Fruit fly (Drosophila melanogaster) whole organism, embryonic: ENCODE results near the gene CG31230.
A peak's percentile ranks its signal among the peaks of the same experiment; 100 is the strongest.

Experiments
- CG10209 ChIP-seq: fragments of 200-800 bp; sonication (Bioruptor generic); optimal IDR thresholded peaks from 3 replicates; lab custom pipeline; 2017; ENCODE audit warnings: missing biosample characterization, mild to moderate bottlenecking, missing genetic modification characterization, missing genetic modification reagents
- CG10959 ChIP-seq: fragments of 200-800 bp; sonication (Bioruptor generic); IDR thresholded peaks from 2 replicates; pipeline ENCODE4 v1.3.6; 2022; ENCODE audit warnings: missing biosample characterization, missing genetic modification characterization
- CG13624 ChIP-seq: fragments of 200-800 bp; sonication (Bioruptor generic); optimal IDR thresholded peaks from 2 replicates; lab custom pipeline; 2016; ENCODE audit warnings: missing biosample characterization, missing genetic modification characterization
- CG14667 ChIP-seq: fragments of 200-800 bp; sonication (Bioruptor generic); IDR thresholded peaks from 2 replicates; pipeline ENCODE4 v1.3.6; 2022; ENCODE audit warnings: missing biosample characterization, missing genetic modification characterization
- CG2116 ChIP-seq: fragments of 200-800 bp; sonication (Bioruptor generic); optimal IDR thresholded peaks from 3 replicates; lab custom pipeline; 2018; ENCODE audit warnings: missing biosample characterization, mild to moderate bottlenecking, missing genetic modification characterization
- CG2202 ChIP-seq: fragments of 200-800 bp; sonication (Bioruptor generic); optimal IDR thresholded peaks from 2 replicates; lab custom pipeline; 2018; ENCODE audit warnings: missing biosample characterization, mild to moderate bottlenecking, missing genetic modification characterization
- CG43689 ChIP-seq: fragments of 200-800 bp; sonication (Bioruptor generic); IDR thresholded peaks from 2 replicates; pipeline ENCODE4 v1.3.6; 2022; ENCODE audit warnings: missing biosample characterization, missing genetic modification characterization
- H15 ChIP-seq: fragments of 200-800 bp; sonication (Bioruptor generic); IDR thresholded peaks from 3 replicates; pipeline ENCODE4 v1.3.6; 2022; ENCODE audit warnings: missing biosample characterization, missing genetic modification characterization
- Hey ChIP-seq: fragments of 200-800 bp; sonication (Bioruptor generic); optimal IDR thresholded peaks from 3 replicates; lab custom pipeline; 2018; ENCODE audit warnings: missing biosample characterization, mild to moderate bottlenecking, missing genetic modification characterization
- HmgZ ChIP-seq: fragments of 200-800 bp; sonication (Bioruptor generic); optimal IDR thresholded peaks from 2 replicates; lab custom pipeline; 2018; ENCODE audit warnings: missing biosample characterization, mild to moderate bottlenecking, missing genetic modification characterization
- Xbp1 ChIP-seq: fragments of 200-800 bp; sonication (Bioruptor generic); optimal IDR thresholded peaks from 3 replicates; lab custom pipeline; 2016; ENCODE audit warnings: missing biosample characterization, mild to moderate bottlenecking, missing genetic modification characterization
- otp ChIP-seq: fragments of 200-800 bp; sonication (Bioruptor generic); IDR thresholded peaks from 3 replicates; pipeline ENCODE4, ENCODE4 v1.3.6; 2022; ENCODE audit warnings: missing biosample characterization, missing genetic modification characterization
- sr ChIP-seq: fragments of 200-800 bp; sonication (Bioruptor generic); IDR thresholded peaks from 3 replicates; pipeline ENCODE4 v1.3.6; 2022; ENCODE audit warnings: missing biosample characterization, missing genetic modification characterization

- no peak for TF ChIP-seq CG10959 (GFP tag; lab: Robert Waterston, UW)
- no peak for TF ChIP-seq H15 (GFP tag; lab: Robert Waterston, UW)
- no peak for TF ChIP-seq CG14667 (GFP tag; lab: Robert Waterston, UW)
- no peak for TF ChIP-seq CG2116 (GFP tag; lab: Kevin White, UChicago)
- TF ChIP-seq CG13624 (GFP tag; lab: Kevin White, UChicago): no peak
- no peak for TF ChIP-seq HmgZ
- TF ChIP-seq CG2202 (tag; lab: Kevin White, UChicago): no peak
- no peak for TF ChIP-seq sr
- no peak for TF ChIP-seq Xbp1 (GFP tag; lab: Kevin White, UChicago)
- no peak for TF ChIP-seq otp
- TF ChIP-seq CG43689 (GFP tag; lab: Robert Waterston, UW): no peak
- peak; percentile 96 for TF ChIP-seq Hey (tag; lab: Kevin White, UChicago)
- no peak for TF ChIP-seq CG10209 (GFP tag; lab: Kevin White, UChicago)
These were observed 49.9 kb downstream of the CG31230 start for dm6 chr3R:18721368-18721767.
